Worm (Caenorhabditis elegans): ENCODE results near the gene ckb-2.

- TF ChIP-seq dao-5 (tag; optimal IDR thresholded peaks at IDR 0.05) (no peak), him-1 (tag; optimal IDR thresholded peaks at IDR 0.05) (no peak), W03F9.2 (tag; optimal IDR thresholded peaks at IDR 0.05) (no peak)
Observed at ce11 chrIII:4364974-4365373, 2.8 kb upstream of the ckb-2 start, which contains the start of gene ckb-1.
